Worm (Caenorhabditis elegans) whole organism, dauer: Measurements from ENCODE around the gene srj-13.
"Not testable (repeated sequence)": the region's sequence is repeated elsewhere in the genome, so short reads cannot be mapped to it uniquely, and the experiment has no call there.

Source experiments
- unc-62 ChIP-seq: sonication (generic microtip); optimal IDR thresholded peaks from 2 replicates; lab custom pipeline; 2017; ENCODE audit warnings: missing biosample characterization, missing genetic modification reagents, missing genetic modification characterization

The srj-13 gene

ce11 chrV:7428880-7429279 lies 26.4 kb downstream of the srj-13 start, which contains the start of gene srw-69:
Gene srw-69, minus strand, starts transcription at chrV:7428980.
- TF ChIP-seq unc-62 = no peak

DNA sequence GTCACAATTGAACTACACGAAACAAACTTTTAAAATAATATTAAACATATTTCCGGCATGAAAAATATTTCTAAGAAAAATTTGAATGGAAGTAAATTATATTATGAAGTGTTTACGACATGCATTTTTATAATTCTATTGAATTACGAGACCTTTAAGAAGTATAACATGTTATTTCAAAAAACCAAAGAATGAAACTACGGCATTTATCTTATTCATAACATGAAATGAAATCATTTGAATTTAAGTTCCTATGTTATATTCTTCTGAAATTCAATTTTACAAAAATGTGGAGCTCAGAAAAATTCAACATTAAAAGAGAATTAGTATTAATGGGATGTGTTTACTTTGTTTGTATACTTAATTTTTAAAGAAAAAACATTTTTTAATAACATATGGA lies 28.6 kb downstream of the srj-13 start, which contains the start of gene srw-71:
Gene srw-71 (minus strand): TSS at position 101 of the 400 bp plus-strand sequence.
- no peak for TF ChIP-seq unc-62

DNA sequence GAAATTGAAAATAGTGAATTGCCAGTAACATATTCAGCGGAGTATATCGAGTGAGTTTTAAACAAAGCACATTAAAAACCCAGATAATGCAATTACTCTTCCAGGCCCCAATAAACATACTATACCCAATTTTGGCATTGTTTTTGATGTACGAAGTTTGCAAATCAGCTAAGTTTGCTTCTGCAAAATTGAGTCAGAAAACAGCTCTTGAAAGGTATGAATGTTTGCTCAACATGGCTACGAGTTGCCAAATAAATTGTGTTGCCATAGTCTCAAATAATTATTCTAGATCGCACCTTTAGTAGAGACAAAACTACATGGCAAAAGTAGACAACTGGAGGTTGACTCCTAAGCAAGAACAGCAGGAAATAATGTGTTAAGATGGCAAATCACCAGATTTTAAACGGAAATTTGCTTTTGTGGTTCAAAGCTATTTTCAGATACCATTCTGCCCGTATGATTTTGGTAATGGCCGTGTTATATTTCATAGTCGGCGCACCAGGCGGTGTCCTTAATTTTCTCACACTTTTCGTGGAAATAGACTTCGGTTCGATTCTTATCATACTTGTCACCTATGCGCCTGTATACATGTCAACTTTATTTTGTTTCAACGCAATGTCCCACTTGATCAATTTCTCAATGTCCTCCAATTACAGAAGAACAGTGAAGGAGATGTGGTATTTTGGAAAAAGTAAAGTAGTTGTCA lies 30.1 kb downstream of the srj-13 start:
- no peak for TF ChIP-seq unc-62

- no peak for TF ChIP-seq unc-62
Observed at ce11 chrV:7434805-7435363, 32.4 kb downstream of the srj-13 start.

DNA sequence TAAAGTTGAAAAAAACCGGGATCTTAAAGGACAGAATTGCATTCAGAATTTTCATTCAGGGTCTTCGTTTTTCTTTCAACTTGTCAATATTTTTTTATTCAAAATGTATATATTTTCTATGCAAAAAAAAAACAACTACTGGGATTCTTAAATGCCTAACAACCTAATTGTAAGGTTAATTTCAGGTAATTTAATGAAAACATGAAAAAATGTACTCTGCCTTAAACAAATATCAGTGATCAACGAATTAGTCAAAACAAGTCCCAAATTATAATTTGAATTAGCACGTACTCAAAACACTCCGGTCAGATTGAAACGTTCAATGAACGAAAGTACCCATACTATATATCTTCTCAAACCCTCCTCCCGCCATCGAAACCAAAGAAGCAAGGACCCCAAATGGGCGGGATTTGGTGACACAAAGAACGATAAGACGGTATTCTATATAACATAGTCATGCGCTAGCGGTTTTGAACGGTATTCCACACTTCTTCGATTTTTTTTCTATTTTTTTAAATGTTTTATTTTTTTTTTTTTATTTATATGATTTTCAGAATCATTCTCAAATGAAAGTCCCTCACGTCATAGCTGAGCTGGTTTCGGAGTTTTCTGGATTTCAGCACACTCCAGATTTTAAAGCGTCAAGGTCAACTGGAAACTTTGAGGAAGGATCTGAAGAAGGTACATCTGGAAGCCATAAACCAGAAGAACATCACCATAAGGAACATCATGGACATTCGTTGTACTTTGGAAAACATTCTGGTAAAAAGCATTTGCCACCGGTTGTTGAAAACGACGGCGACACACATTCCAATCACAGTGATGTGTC lies 33.1 kb downstream of the srj-13 start, which contains the start of the genes ddo-2 and F25E5.8:
Gene ddo-2 (minus strand): TSS at position 330 of the 829 bp plus-strand sequence.
Gene F25E5.8 (plus strand): TSS at position 555 of the 829 bp plus-strand sequence.
- TF ChIP-seq unc-62 = no peak

DNA sequence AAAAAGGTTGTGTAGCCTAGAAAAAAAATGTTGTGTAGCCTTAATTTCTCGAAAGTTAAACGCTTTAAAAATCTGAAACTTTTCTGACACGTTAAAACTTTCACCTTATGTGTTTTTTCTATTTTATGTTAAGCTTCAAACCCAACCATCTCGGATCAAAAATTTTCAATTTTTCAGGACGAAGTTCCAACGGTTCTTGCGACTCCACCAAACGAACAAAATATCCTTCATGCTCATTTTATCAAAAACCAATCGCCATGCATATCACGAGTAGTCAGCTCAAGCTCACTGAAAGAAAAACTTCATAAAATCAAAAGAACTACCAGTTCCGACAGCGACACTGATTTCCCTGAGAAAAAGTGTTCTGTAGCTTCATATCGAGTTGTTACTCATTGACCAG lies 34.1 kb downstream of the srj-13 start:
- no peak for TF ChIP-seq unc-62

DNA sequence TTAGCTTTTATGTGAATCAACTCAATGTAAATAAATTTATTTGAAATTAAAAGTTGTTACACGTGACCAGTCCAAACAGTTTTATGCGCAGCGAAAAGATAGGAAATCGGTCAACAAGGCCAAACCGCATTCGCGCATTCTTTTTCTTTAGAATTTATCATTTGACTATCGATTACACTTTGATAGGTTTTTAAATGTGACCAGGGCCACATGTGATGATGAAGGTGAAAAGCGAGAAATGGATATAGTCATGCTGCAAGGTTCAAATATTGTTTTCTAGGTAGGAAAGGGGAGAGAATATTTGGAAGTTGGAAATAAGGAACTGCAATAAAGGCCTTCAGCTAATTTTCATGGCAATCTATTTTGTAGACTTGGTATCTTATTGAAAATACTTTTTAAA lies 34.5 kb downstream of the srj-13 start:
- no peak for TF ChIP-seq unc-62

- no peak for TF ChIP-seq unc-62
Observed at ce11 chrV:7437538-7437937, 35.1 kb downstream of the srj-13 start, which contains the start of gene F25E5.9. Gene F25E5.9, minus strand, starts transcription at chrV:7437919.

DNA sequence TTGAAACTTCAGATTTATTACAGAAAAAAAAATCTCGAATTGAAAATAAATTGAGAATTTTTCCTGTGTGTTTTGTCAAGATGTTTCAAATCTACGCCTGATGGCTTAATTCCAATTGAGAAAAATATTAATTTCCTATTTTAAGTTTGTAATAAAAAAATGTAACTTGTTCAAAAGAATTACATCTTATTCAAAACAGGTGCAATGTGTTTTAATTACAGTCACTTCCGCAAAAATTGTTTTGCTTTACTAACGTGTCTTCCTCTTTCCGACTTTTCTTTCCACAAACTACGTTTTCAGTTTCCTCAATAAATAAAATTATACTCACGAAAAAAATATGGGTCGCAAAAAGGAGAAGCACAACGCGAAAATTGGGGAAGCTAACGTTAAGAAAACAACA lies 35.5 kb downstream of the srj-13 start, which contains the start of gene F25E5.16:
Gene F25E5.16 (plus strand): TSS at position 301 of the 400 bp plus-strand sequence.
- no peak for TF ChIP-seq unc-62

ce11 chrV:7439807-7440206 lies 37.4 kb downstream of the srj-13 start, which contains the start of gene try-13:
Gene try-13, plus strand, starts transcription at chrV:7440107.
- TF ChIP-seq unc-62 = no peak

- not testable (repeated sequence) for TF ChIP-seq unc-62
Observed at ce11 chrV:7444331-7444730, 41.9 kb downstream of the srj-13 start, which contains the start of gene nhr-141. Gene nhr-141, plus strand, starts transcription at chrV:7444661.

ce11 chrV:7446965-7447364 lies 44.5 kb downstream of the srj-13 start, which contains the start of gene F25E5.5:
Gene F25E5.5, plus strand, starts transcription at chrV:7447265.
- TF ChIP-seq unc-62 = no peak

- TF ChIP-seq unc-62 = no peak
Observed at ce11 chrV:7449303-7449827, 46.9 kb downstream of the srj-13 start, which contains the start of gene try-12. Gene try-12, plus strand, starts transcription at chrV:7449353.

DNA sequence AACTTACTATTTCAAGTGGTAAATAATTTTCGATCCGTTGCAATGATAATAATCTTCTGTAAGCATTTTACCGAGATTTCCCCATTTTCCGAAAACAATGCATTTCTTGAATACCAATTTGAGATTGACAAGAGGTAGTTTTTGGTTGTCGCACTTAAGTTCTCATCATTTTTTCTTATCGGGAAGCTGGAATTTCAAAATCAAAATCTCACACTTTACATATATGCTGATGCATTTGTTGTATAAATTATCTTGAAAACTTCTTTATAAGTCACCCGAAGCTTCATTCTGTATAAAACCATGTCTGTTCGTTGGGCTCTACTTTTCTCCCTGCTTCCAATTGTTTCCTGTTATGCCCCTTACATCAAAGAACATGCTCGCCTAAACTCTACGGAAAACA lies 49.0 kb downstream of the srj-13 start, which contains the start of gene try-11:
Gene try-11 (plus strand): TSS at position 301 of the 400 bp plus-strand sequence.
- no peak for TF ChIP-seq unc-62
